Worm (Caenorhabditis elegans) whole organism, young adult: Measurements from ENCODE around the gene F56C9.3.

ENCODE experiments used
- F33H1.4 ChIP-seq: fragments of 200-800 bp; sonication (Bioruptor generic); IDR thresholded peaks from 2 replicates; pipeline ENCODE4 v1.3.6; 2022; ENCODE audit warnings: missing genetic modification reagents, missing genetic modification characterization, missing compliant biosample characterization
- lsy-27 ChIP-seq: sonication (generic microtip); optimal IDR thresholded peaks from 2 replicates; lab custom pipeline; 2017; ENCODE audit warnings: missing genetic modification characterization, mild to moderate bottlenecking, missing compliant biosample characterization, antibody characterized with exemption, missing genotype, borderline replicate concordance; ENCODE audit not compliant: insufficient read depth

DNA sequence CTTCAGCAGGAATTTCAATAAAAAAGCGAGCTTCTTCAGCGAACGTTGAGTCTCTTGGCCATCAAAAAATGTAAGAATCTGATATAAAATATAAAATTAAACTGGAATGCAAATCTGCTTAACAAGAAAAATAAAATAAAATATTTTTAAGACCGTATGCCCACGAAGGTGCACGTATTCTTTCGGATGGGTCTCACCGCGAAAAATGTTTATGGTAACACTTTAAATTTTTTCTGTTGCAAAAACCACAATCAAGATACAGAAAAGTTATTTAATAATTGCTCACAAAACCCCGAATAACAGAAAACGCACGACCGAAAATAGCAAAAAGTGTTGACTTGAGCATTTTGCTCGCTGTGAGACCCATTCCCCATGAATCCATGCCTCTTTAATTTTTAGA lies 28.0 kb downstream of the F56C9.3 start:
- TF ChIP-seq lsy-27 (tag; lab: Kevin White, UChicago) (no peak), F33H1.4 (GFP tag; lab: Robert Waterston, UW) (peak; percentile 59; the same call in 1 of the 2 replicates)
